Worm (Caenorhabditis elegans) whole organism, early embryonic: ENCODE measurements around the gene Y11D7A.5.

Experiments used
- B0310.2 ChIP-seq: sonication (generic microtip); optimal IDR thresholded peaks from 2 replicates; lab custom pipeline; 2016; ENCODE audit warnings: mild to moderate bottlenecking, missing genetic modification characterization, missing compliant biosample characterization
- F13C5.2 ChIP-seq: sonication (generic microtip); optimal IDR thresholded peaks from 2 replicates; lab custom pipeline; 2017; ENCODE audit warnings: mild to moderate bottlenecking, missing genetic modification characterization, inconsistent platforms, missing compliant biosample characterization
- aly-1 ChIP-seq: sonication (generic microtip); optimal IDR thresholded peaks from 2 replicates; lab custom pipeline; 2016; ENCODE audit warnings: missing genetic modification characterization, missing compliant biosample characterization
- ama-1 ChIP-seq: fragments of 150-350 bp; optimal IDR thresholded peaks from 2 replicates; lab custom pipeline; 2014
- ceh-13 ChIP-seq: fragments of 200-800 bp; sonication (Bioruptor generic); optimal IDR thresholded peaks from 2 replicates; lab custom pipeline; 2018; ENCODE audit warnings: mild to moderate bottlenecking, missing genetic modification characterization, missing compliant biosample characterization
- ceh-36 ChIP-seq: sonication (generic microtip); optimal IDR thresholded peaks from 2 replicates; lab custom pipeline; 2016; ENCODE audit warnings: missing genetic modification characterization, inconsistent platforms, missing compliant biosample characterization
- ets-7 ChIP-seq: sonication (generic microtip); optimal IDR thresholded peaks from 2 replicates; lab custom pipeline; 2016; ENCODE audit warnings: missing genotype, missing genetic modification characterization, missing compliant biosample characterization
- flt-1 ChIP-seq: fragments of 200-800 bp; sonication (Bioruptor generic); IDR thresholded peaks from 2 replicates; pipeline ENCODE4 v1.3.6; 2022; ENCODE audit warnings: missing genetic modification characterization, missing compliant biosample characterization
- hmbx-1 ChIP-seq: sonication (generic microtip); optimal IDR thresholded peaks from 2 replicates; lab custom pipeline; 2016; ENCODE audit warnings: mild to moderate bottlenecking, missing genetic modification characterization, missing compliant biosample characterization
- hmg-4 ChIP-seq: fragments of 200-800 bp; sonication (Bioruptor generic); optimal IDR thresholded peaks from 2 replicates; lab custom pipeline; 2018; ENCODE audit warnings: mild to moderate bottlenecking, missing genetic modification characterization, missing compliant biosample characterization
- hnd-1 ChIP-seq: sonication (generic microtip); optimal IDR thresholded peaks from 2 replicates; lab custom pipeline; 2016; ENCODE audit warnings: missing genetic modification characterization, missing compliant biosample characterization
- pes-1 ChIP-seq: fragments of 200-800 bp; sonication (Bioruptor generic); IDR thresholded peaks from 2 replicates; pipeline ENCODE4 v1.3.6; 2022; ENCODE audit warnings: missing genetic modification reagents, missing genetic modification characterization, missing compliant biosample characterization
- scrt-1 ChIP-seq: fragments of 200-800 bp; sonication (Bioruptor generic); IDR thresholded peaks from 2 replicates; pipeline ENCODE4 v1.3.6; 2022; ENCODE audit warnings: missing genetic modification characterization, missing compliant biosample characterization
- sea-1 ChIP-seq: fragments of 200-800 bp; sonication (Bioruptor generic); conservative IDR thresholded peaks from 2 replicates; pipeline ENCODE4 v1.3.6; 2022; ENCODE audit warnings: missing genetic modification characterization, missing compliant biosample characterization
- tbx-11 ChIP-seq: fragments of 200-800 bp; sonication (Bioruptor generic); IDR thresholded peaks from 2 replicates; pipeline ENCODE4 v1.3.6; 2022; ENCODE audit warnings: missing genetic modification characterization, missing compliant biosample characterization
- tbx-37 ChIP-seq: fragments of 200-800 bp; sonication (Bioruptor generic); conservative IDR thresholded peaks from 2 replicates; pipeline ENCODE4 v1.3.6; 2022; ENCODE audit warnings: missing genetic modification reagents, missing genetic modification characterization, missing compliant biosample characterization
- tra-4 ChIP-seq: sonication (generic microtip); optimal IDR thresholded peaks from 2 replicates; lab custom pipeline; 2017; ENCODE audit warnings: missing genetic modification characterization, missing compliant biosample characterization

The Y11D7A.5 gene

ce11 chrIV:9239151-9239550 lies 6.2 kb downstream of the Y11D7A.5 start:
- TF ChIP-seq B0310.2 (tag; lab: Kevin White, UChicago) (no peak), hmg-4 (no peak), ceh-13 (GFP tag; lab: Kevin White, UChicago) (no peak), pes-1 (no peak)

- TF ChIP-seq ceh-13 (GFP tag; lab: Kevin White, UChicago) = no peak
- TF ChIP-seq ama-1 (lab: Kevin White, UChicago) = no peak
- TF ChIP-seq hmbx-1 = no peak
- TF ChIP-seq flt-1 (GFP tag; lab: Robert Waterston, UW) = no peak
These were observed 12.7 kb downstream of the Y11D7A.5 start, which contains the start of gene Y11D7A.3 for ce11 chrIV:9232421-9233141. Y11D7A.3 (plus strand) TSS chrIV:9233091.

ce11 chrIV:9227650-9228049 lies 17.7 kb downstream of the Y11D7A.5 start:
- TF ChIP-seq aly-1 (no peak), ets-7 (tag; lab: Kevin White, UChicago) (no peak), ceh-13 (GFP tag; lab: Kevin White, UChicago) (no peak), scrt-1 (GFP tag; lab: Robert Waterston, UW) (no peak), tbx-37 (GFP tag; lab: Robert Waterston, UW) (no peak)

ce11 chrIV:9224825-9225224 lies 20.5 kb downstream of the Y11D7A.5 start, which contains the start of gene C46C2.3:
C46C2.3 (plus strand) TSS chrIV:9225125.
- no peak for TF ChIP-seq pes-1
- no peak for TF ChIP-seq ets-7 (tag; lab: Kevin White, UChicago)
- no peak for TF ChIP-seq aly-1
- no peak for TF ChIP-seq flt-1 (GFP tag; lab: Robert Waterston, UW)
- no peak for TF ChIP-seq scrt-1 (GFP tag; lab: Robert Waterston, UW)

- TF ChIP-seq ceh-36 (tag; lab: Kevin White, UChicago) (no peak), hmg-4 (no peak), ama-1 (lab: Kevin White, UChicago) (no peak), scrt-1 (GFP tag; lab: Robert Waterston, UW) (no peak), sea-1 (GFP tag; lab: Robert Waterston, UW) (no peak), tbx-37 (GFP tag; lab: Robert Waterston, UW) (no peak), pes-1 (no peak), hnd-1 (tag; lab: Kevin White, UChicago) (no peak), F13C5.2 (tag; lab: Kevin White, UChicago) (no peak), tbx-11 (no peak), tra-4 (tag; lab: Kevin White, UChicago) (no peak), aly-1 (no peak), flt-1 (GFP tag; lab: Robert Waterston, UW) (no peak), B0310.2 (tag; lab: Kevin White, UChicago) (no peak), hmbx-1 (no peak), ceh-13 (GFP tag; lab: Kevin White, UChicago) (no peak), ets-7 (tag; lab: Kevin White, UChicago) (no peak)
These were observed 26.9 kb downstream of the Y11D7A.5 start for ce11 chrIV:9218415-9218814.

- TF ChIP-seq tbx-37 (GFP tag; lab: Robert Waterston, UW) = no peak
- TF ChIP-seq ceh-36 (tag; lab: Kevin White, UChicago) = no peak
- TF ChIP-seq F13C5.2 (tag; lab: Kevin White, UChicago) = no peak
- no peak for TF ChIP-seq tbx-11
- no peak for TF ChIP-seq ama-1 (lab: Kevin White, UChicago)
- TF ChIP-seq hmbx-1 = no peak
- no peak for TF ChIP-seq hnd-1 (tag; lab: Kevin White, UChicago)
- TF ChIP-seq scrt-1 (GFP tag; lab: Robert Waterston, UW) = no peak
- TF ChIP-seq tra-4 (tag; lab: Kevin White, UChicago) = no peak
- no peak for TF ChIP-seq sea-1 (GFP tag; lab: Robert Waterston, UW)
- no peak for TF ChIP-seq B0310.2 (tag; lab: Kevin White, UChicago)
- no peak for TF ChIP-seq ets-7 (tag; lab: Kevin White, UChicago)
- no peak for TF ChIP-seq pes-1
These were observed 27.9 kb downstream of the Y11D7A.5 start, which contains the start of gene C46C2.2 for ce11 chrIV:9217426-9217825. C46C2.2 (plus strand) TSS chrIV:9217726.

ce11 chrIV:9216956-9217355 lies 28.4 kb downstream of the Y11D7A.5 start:
- TF ChIP-seq hmbx-1 (no peak), sea-1 (GFP tag; lab: Robert Waterston, UW) (no peak)

ce11 chrIV:9216437-9216836 lies 28.9 kb downstream of the Y11D7A.5 start:
- no peak for TF ChIP-seq scrt-1 (GFP tag; lab: Robert Waterston, UW)
- TF ChIP-seq sea-1 (GFP tag; lab: Robert Waterston, UW) = no peak
- peak; percentile 56 for TF ChIP-seq hmg-4
- peak; percentile 11 for TF ChIP-seq ets-7 (tag; lab: Kevin White, UChicago)

ce11 chrIV:9215824-9216223 lies 29.5 kb downstream of the Y11D7A.5 start:
- TF ChIP-seq scrt-1 (GFP tag; lab: Robert Waterston, UW) = no peak
- no peak for TF ChIP-seq hnd-1 (tag; lab: Kevin White, UChicago)
- no peak for TF ChIP-seq pes-1
- TF ChIP-seq ets-7 (tag; lab: Kevin White, UChicago) = no peak
- no peak for TF ChIP-seq tra-4 (tag; lab: Kevin White, UChicago)
- no peak for TF ChIP-seq sea-1 (GFP tag; lab: Robert Waterston, UW)
- no peak for TF ChIP-seq hmbx-1
- no peak for TF ChIP-seq tbx-11
- no peak for TF ChIP-seq aly-1
- TF ChIP-seq ama-1 (lab: Kevin White, UChicago) = no peak
- no peak for TF ChIP-seq hmg-4
- TF ChIP-seq B0310.2 (tag; lab: Kevin White, UChicago) = no peak
- no peak for TF ChIP-seq F13C5.2 (tag; lab: Kevin White, UChicago)
- no peak for TF ChIP-seq flt-1 (GFP tag; lab: Robert Waterston, UW)
- TF ChIP-seq ceh-13 (GFP tag; lab: Kevin White, UChicago) = no peak
- TF ChIP-seq tbx-37 (GFP tag; lab: Robert Waterston, UW) = no peak
- TF ChIP-seq ceh-36 (tag; lab: Kevin White, UChicago) = no peak
